Worm (Caenorhabditis elegans) whole organism, early embryonic: ENCODE measurements around the gene ZC15.3.

ENCODE experiments used
- ama-1 ChIP-seq: fragments of 150-350 bp; optimal IDR thresholded peaks from 2 replicates; lab custom pipeline; 2014
- ceh-13 ChIP-seq: fragments of 200-800 bp; sonication (Bioruptor generic); optimal IDR thresholded peaks from 2 replicates; lab custom pipeline; 2018; ENCODE audit warnings: mild to moderate bottlenecking, missing genetic modification characterization, missing compliant biosample characterization
- flt-1 ChIP-seq: fragments of 200-800 bp; sonication (Bioruptor generic); IDR thresholded peaks from 2 replicates; pipeline ENCODE4 v1.3.6; 2022; ENCODE audit warnings: missing genetic modification characterization, missing compliant biosample characterization
- sea-1 ChIP-seq: fragments of 200-800 bp; sonication (Bioruptor generic); conservative IDR thresholded peaks from 2 replicates; pipeline ENCODE4 v1.3.6; 2022; ENCODE audit warnings: missing genetic modification characterization, missing compliant biosample characterization

- TF ChIP-seq sea-1 (GFP tag; lab: Robert Waterston, UW): no peak
- TF ChIP-seq ama-1 (lab: Kevin White, UChicago): no peak
- no peak for TF ChIP-seq ceh-13 (GFP tag; lab: Kevin White, UChicago)
- TF ChIP-seq flt-1 (GFP tag; lab: Robert Waterston, UW): no peak
Observed at ce11 chrV:20289317-20289716, 14.1 kb upstream of the ZC15.3 start, which contains the start of gene mlt-4.
